Worm (Caenorhabditis elegans) whole organism, late embryonic: ENCODE data around the gene F09G8.10.

Experiments
- ceh-19 ChIP-seq: fragments of 200-800 bp; sonication (Bioruptor generic); optimal IDR thresholded peaks from 2 replicates; lab custom pipeline; 2018; ENCODE audit warnings: mild to moderate bottlenecking, missing genetic modification characterization, missing compliant biosample characterization
- ceh-48 ChIP-seq: sonication (generic microtip); optimal IDR thresholded peaks from 2 replicates; lab custom pipeline; 2016; ENCODE audit warnings: missing genetic modification characterization, inconsistent platforms, missing compliant biosample characterization
- dmd-4 ChIP-seq: sonication (generic microtip); optimal IDR thresholded peaks from 2 replicates; lab custom pipeline; 2016; ENCODE audit warnings: borderline replicate concordance, missing genetic modification characterization, missing compliant biosample characterization
- elt-2 ChIP-seq: sonication (generic microtip); optimal IDR thresholded peaks from 2 replicates; lab custom pipeline; 2016; ENCODE audit warnings: missing genetic modification reagents, missing genetic modification characterization, missing compliant biosample characterization
- hlh-15 ChIP-seq: sonication (generic microtip); optimal IDR thresholded peaks from 2 replicates; lab custom pipeline; 2016; ENCODE audit warnings: missing genetic modification characterization, missing compliant biosample characterization
- lim-6 ChIP-seq: sonication (generic microtip); optimal IDR thresholded peaks from 2 replicates; lab custom pipeline; 2016; ENCODE audit warnings: missing genetic modification characterization, missing compliant biosample characterization
- madf-2 ChIP-seq: sonication (generic microtip); optimal IDR thresholded peaks from 2 replicates; lab custom pipeline; 2017; ENCODE audit warnings: missing genetic modification characterization, missing compliant biosample characterization
- pha-4 ChIP-seq: fragments of 150-350 bp; optimal IDR thresholded peaks from 2 replicates; lab custom pipeline; 2018; ENCODE audit warnings: missing biosample characterization, missing genetic modification reagents, missing genetic modification characterization
- tbx-2 ChIP-seq: sonication (generic microtip); optimal IDR thresholded peaks from 2 replicates; lab custom pipeline; 2016; ENCODE audit warnings: missing genetic modification characterization, missing compliant biosample characterization

DNA sequence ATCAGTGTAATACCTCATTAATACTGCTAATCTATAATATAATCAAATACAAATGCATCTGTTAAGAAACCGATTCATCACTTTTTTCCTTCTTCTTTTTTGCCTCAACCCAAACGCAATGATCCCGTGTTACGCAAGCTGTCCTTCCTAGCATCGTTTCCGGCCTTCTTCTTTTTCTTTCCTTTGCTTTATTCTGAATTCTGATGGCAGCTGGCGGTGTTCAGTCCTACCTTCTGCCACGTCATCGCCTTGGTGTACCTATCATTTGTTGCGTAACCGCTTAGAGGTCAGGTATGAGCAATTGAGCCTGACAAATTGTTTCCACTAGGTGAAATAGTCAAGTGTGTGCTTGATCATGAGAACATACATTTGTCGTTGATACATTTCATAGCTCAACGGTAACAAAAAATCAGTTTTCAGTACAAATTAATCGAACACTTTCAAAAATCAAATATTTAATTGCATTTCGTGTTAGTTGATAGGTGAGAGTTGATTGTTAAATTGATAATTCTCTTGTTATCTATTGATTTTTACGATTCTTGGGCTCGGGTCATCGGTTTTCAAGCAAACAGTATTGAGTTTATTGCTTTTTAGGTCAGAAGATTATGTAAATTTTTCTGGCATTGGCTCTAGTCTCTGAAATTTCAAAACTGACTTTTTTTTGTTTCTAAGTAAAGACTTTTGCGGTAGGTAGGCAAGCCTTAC is 26.4 kb upstream of the F09G8.10 start:
- no peak for TF ChIP-seq ceh-48 (tag; lab: Kevin White, UChicago)
- TF ChIP-seq pha-4 = no peak
- TF ChIP-seq elt-2 (tag; lab: Kevin White, UChicago) = peak; percentile 30
- TF ChIP-seq madf-2 = no peak
- no peak for TF ChIP-seq hlh-15
- TF ChIP-seq lim-6 = no peak
- TF ChIP-seq dmd-4 = no peak
- TF ChIP-seq ceh-19 (GFP tag; lab: Kevin White, UChicago) = no peak
- TF ChIP-seq tbx-2 = peak; percentile 37
